Fruit fly (Drosophila melanogaster) whole organism, embryonic: ENCODE results near the gene Polr3F.

ENCODE experiments used
- Abd-B ChIP-seq: fragments of 200-800 bp; sonication (Bioruptor generic); optimal IDR thresholded peaks from 2 replicates; lab custom pipeline; 2018; ENCODE audit warnings: missing biosample characterization, mild to moderate bottlenecking, missing genetic modification characterization, moderate library complexity
- CG10274 ChIP-seq: fragments of 200-800 bp; sonication (Bioruptor generic); optimal IDR thresholded peaks from 3 replicates; lab custom pipeline; 2017; ENCODE audit warnings: missing biosample characterization, mild to moderate bottlenecking, missing genetic modification characterization
- CG10431 ChIP-seq: fragments of 200-800 bp; sonication (Bioruptor generic); optimal IDR thresholded peaks from 3 replicates; lab custom pipeline; 2018; ENCODE audit warnings: missing biosample characterization, mild to moderate bottlenecking, missing genetic modification characterization
- CG11093 ChIP-seq: fragments of 200-800 bp; sonication (Bioruptor generic); IDR thresholded peaks from 3 replicates; pipeline ENCODE4 v1.3.6; 2022; ENCODE audit warnings: missing biosample characterization, missing genetic modification characterization
- CG18262 ChIP-seq: fragments of 200-800 bp; optimal IDR thresholded peaks from 3 replicates; lab custom pipeline; 2019; ENCODE audit warnings: missing biosample characterization, mild to moderate bottlenecking, missing genetic modification characterization, moderate library complexity
- CG1832 ChIP-seq: fragments of 200-800 bp; sonication (Bioruptor generic); optimal IDR thresholded peaks from 2 replicates; lab custom pipeline; 2017; ENCODE audit warnings: missing biosample characterization, mild to moderate bottlenecking, missing genetic modification characterization, inconsistent platforms
- CG31365 ChIP-seq: fragments of 200-800 bp; sonication (Bioruptor generic); optimal IDR thresholded peaks from 2 replicates; lab custom pipeline; 2018; ENCODE audit warnings: missing biosample characterization, mild to moderate bottlenecking, missing genetic modification characterization
- CG31441 ChIP-seq: fragments of 200-800 bp; sonication (Bioruptor generic); IDR thresholded peaks from 2 replicates; pipeline ENCODE4 v1.3.6; 2022; ENCODE audit warnings: missing biosample characterization, missing genetic modification characterization
- CG3407 ChIP-seq: fragments of 200-800 bp; sonication (Bioruptor generic); optimal IDR thresholded peaks from 2 replicates; lab custom pipeline; 2018; ENCODE audit warnings: missing biosample characterization, mild to moderate bottlenecking, missing genetic modification characterization
- CG3838 ChIP-seq: fragments of 200-800 bp; sonication (Bioruptor generic); optimal IDR thresholded peaks from 3 replicates; lab custom pipeline; 2016; ENCODE audit warnings: missing biosample characterization, missing genetic modification characterization
- CG3847 ChIP-seq: fragments of 200-800 bp; sonication (Bioruptor generic); IDR thresholded peaks from 2 replicates; pipeline ENCODE4 v1.3.6; 2022; ENCODE audit warnings: missing biosample characterization, missing genetic modification characterization
- CG4707 ChIP-seq: fragments of 200-800 bp; sonication (Bioruptor generic); optimal IDR thresholded peaks from 2 replicates; lab custom pipeline; 2018; ENCODE audit warnings: missing biosample characterization, mild to moderate bottlenecking, missing genetic modification characterization, moderate library complexity
- CG6689 ChIP-seq: fragments of 200-800 bp; sonication (Bioruptor generic); IDR thresholded peaks from 2 replicates; pipeline ENCODE4 v1.3.6; 2022; ENCODE audit warnings: missing biosample characterization, missing genetic modification characterization
- CG7357 ChIP-seq: fragments of 200-800 bp; sonication (Bioruptor generic); IDR thresholded peaks from 3 replicates; pipeline ENCODE4 v1.3.6; 2022; ENCODE audit warnings: missing biosample characterization, missing genetic modification characterization
- Fer3 ChIP-seq: fragments of 200-800 bp; sonication (Bioruptor generic); optimal IDR thresholded peaks from 2 replicates; lab custom pipeline; 2018; ENCODE audit warnings: missing biosample characterization, mild to moderate bottlenecking, missing genetic modification characterization, moderate library complexity
- Pdp1 ChIP-seq, 2 experiments: fragments of 200-800 bp; sonication (Bioruptor generic); optimal IDR thresholded peaks; 3 replicates each; lab custom pipeline; 2016; ENCODE audit warnings: missing biosample characterization in 2 of 2, missing genetic modification characterization in 2 of 2, mild to moderate bottlenecking in 1 of 2, moderate library complexity in 1 of 2
- Ravus ChIP-seq: fragments of 200-800 bp; sonication (Bioruptor generic); IDR thresholded peaks from 2 replicates; pipeline ENCODE4 v1.3.6; 2022; ENCODE audit warnings: missing biosample characterization, missing genetic modification characterization
- Sry-β ChIP-seq: fragments of 200-800 bp; sonication (Bioruptor generic); optimal IDR thresholded peaks from 2 replicates; lab custom pipeline; 2018; ENCODE audit warnings: missing biosample characterization, mild to moderate bottlenecking, missing genetic modification characterization, moderate library complexity
- Taf1 ChIP-seq: fragments of 200-800 bp; sonication (Bioruptor generic); IDR thresholded peaks from 2 replicates; pipeline ENCODE4 v1.3.6; 2022; ENCODE audit warnings: missing biosample characterization, missing genetic modification characterization
- Usf ChIP-seq: fragments of 200-800 bp; sonication (Bioruptor generic); optimal IDR thresholded peaks from 2 replicates; lab custom pipeline; 2017; ENCODE audit warnings: missing genotype, missing biosample characterization, missing genetic modification characterization
- bowl ChIP-seq: fragments of 200-800 bp; sonication (Bioruptor generic); IDR thresholded peaks from 2 replicates; pipeline ENCODE4 v1.3.6; 2022; ENCODE audit warnings: missing biosample characterization, missing genetic modification characterization
- bsh ChIP-seq, 2 experiments: fragments of 200-800 bp; sonication (Bioruptor generic); optimal IDR thresholded peaks; 2 replicates each; lab custom pipeline; 2017 to 2018; ENCODE audit warnings: mild to moderate bottlenecking in 2 of 2, missing biosample characterization in 2 of 2, missing genetic modification characterization in 2 of 2, moderate library complexity in 1 of 2
- cg ChIP-seq: fragments of 200-800 bp; sonication (Bioruptor generic); optimal IDR thresholded peaks from 3 replicates; lab custom pipeline; 2019; ENCODE audit warnings: missing biosample characterization, mild to moderate bottlenecking, missing genetic modification characterization, moderate library complexity
- dmrt11E ChIP-seq: fragments of 200-800 bp; sonication (Bioruptor generic); optimal IDR thresholded peaks from 3 replicates; lab custom pipeline; 2018; ENCODE audit warnings: missing biosample characterization, mild to moderate bottlenecking, missing genetic modification characterization, moderate library complexity
- dysf ChIP-seq: fragments of 200-800 bp; sonication (Bioruptor generic); IDR thresholded peaks from 3 replicates; pipeline ENCODE4 v1.3.6; 2022; ENCODE audit warnings: missing biosample characterization, missing genetic modification characterization
- gem ChIP-seq: fragments of 200-800 bp; sonication (Bioruptor generic); optimal IDR thresholded peaks from 2 replicates; lab custom pipeline; 2019; ENCODE audit warnings: missing biosample characterization, mild to moderate bottlenecking, missing genetic modification characterization, moderate library complexity
- gsb ChIP-seq: fragments of 200-800 bp; sonication (Bioruptor generic); IDR thresholded peaks from 2 replicates; pipeline ENCODE4 v1.3.6; 2022; ENCODE audit warnings: missing biosample characterization, missing genetic modification characterization
- her ChIP-seq: fragments of 200-800 bp; sonication (Bioruptor generic); optimal IDR thresholded peaks from 2 replicates; lab custom pipeline; 2016; ENCODE audit warnings: missing biosample characterization, missing genetic modification characterization
- lbe ChIP-seq: fragments of 200-800 bp; sonication (Bioruptor generic); optimal IDR thresholded peaks from 2 replicates; lab custom pipeline; 2016; ENCODE audit warnings: missing biosample characterization, mild to moderate bottlenecking, missing genetic modification characterization
- lmd ChIP-seq: fragments of 200-800 bp; sonication (Bioruptor generic); IDR thresholded peaks from 2 replicates; pipeline ENCODE4 v1.3.6; 2022; ENCODE audit warnings: missing biosample characterization, missing genetic modification characterization
- lov ChIP-seq, 2 experiments: fragments of 200-800 bp in 1 of 2; fragments of >200 bp in 1 of 2; sonication (Bioruptor generic) in 1 of 2; IDR thresholded peaks in 1 of 2; optimal IDR thresholded peaks in 1 of 2; 2 replicates in 1 of 2; 3 replicates in 1 of 2; pipeline versions ENCODE4 v1.3.6 to Lab custom; 2017 to 2022; ENCODE audit warnings: missing biosample characterization in 1 of 2, missing genetic modification characterization in 1 of 2
- peb ChIP-seq: fragments of 200-800 bp; sonication (Bioruptor generic); IDR thresholded peaks from 2 replicates; pipeline ENCODE4 v1.3.6; 2022; ENCODE audit warnings: missing biosample characterization, missing genetic modification characterization
- phol ChIP-seq: fragments of 200-800 bp; sonication (Bioruptor generic); optimal IDR thresholded peaks from 3 replicates; lab custom pipeline; 2018; ENCODE audit warnings: missing biosample characterization, mild to moderate bottlenecking, missing genetic modification characterization, moderate library complexity
- pita ChIP-seq: fragments of 200-800 bp; sonication (Bioruptor generic); optimal IDR thresholded peaks from 2 replicates; lab custom pipeline; 2017; ENCODE audit warnings: missing biosample characterization, mild to moderate bottlenecking, missing genetic modification characterization
- sens-2 ChIP-seq: fragments of 200-800 bp; sonication (Bioruptor generic); IDR thresholded peaks from 2 replicates; pipeline ENCODE4 v1.3.6; 2022; ENCODE audit warnings: missing biosample characterization, missing genetic modification characterization
- tup ChIP-seq: fragments of 200-800 bp; sonication (Bioruptor generic); optimal IDR thresholded peaks from 2 replicates; lab custom pipeline; 2016; ENCODE audit warnings: missing biosample characterization, mild to moderate bottlenecking, missing genetic modification characterization, moderate library complexity
- vvl ChIP-seq: fragments of 200-800 bp; sonication (Bioruptor generic); IDR thresholded peaks from 2 replicates; pipeline ENCODE4 v1.3.6; 2022; ENCODE audit warnings: missing biosample characterization, missing genetic modification characterization
- yki ChIP-seq: fragments of >200 bp; optimal IDR thresholded peaks from 3 replicates; lab custom pipeline; 2018
- zen2 ChIP-seq: fragments of 200-800 bp; sonication (Bioruptor generic); IDR thresholded peaks from 3 replicates; pipeline ENCODE4 v1.3.6; 2022; ENCODE audit warnings: missing biosample characterization, missing genetic modification characterization; ENCODE audit not compliant: partially characterized antibody

Gene Polr3F

dm6 chr3R:22324736-22325135 lies 42.4 kb downstream of the Polr3F start (continued):
- TF ChIP-seq phol (tag; lab: Kevin White, UChicago) (peak; percentile 42), CG10274 (GFP tag; lab: Kevin White, UChicago) (no peak), CG31441 (peak; percentile 34; the same call in 1 of the 2 replicates), tup (GFP tag; lab: Kevin White, UChicago) (no peak), Abd-B (GFP tag; lab: Kevin White, UChicago) (no peak), Ravus (GFP tag; lab: Robert Waterston, UW) (no peak), cg (GFP tag; lab: Kevin White, UChicago) (no peak), CG3847 (no peak), CG3407 (GFP tag; lab: Kevin White, UChicago) (peak; percentile 6), bsh (GFP tag; optimal IDR thresholded peaks at IDR 0.05; lab: Kevin White, UChicago) (peak; percentile 63), lmd (GFP tag; lab: Robert Waterston, UW) (no peak), CG18262 (tag; lab: Kevin White, UChicago) (peak; percentile 52), zen2 (GFP tag; lab: Robert Waterston, UW) (no peak), CG1832 (GFP tag; lab: Kevin White, UChicago) (no peak), Pdp1 (GFP tag; optimal IDR thresholded peaks at IDR 0.05; lab: Kevin White, UChicago) (no peak), CG7357 (GFP tag; lab: Robert Waterston, UW) (no peak), Sry-β (GFP tag; lab: Kevin White, UChicago) (no peak), Fer3 (tag; lab: Kevin White, UChicago) (no peak), CG31365 (tag; lab: Kevin White, UChicago) (no peak), CG3838 (GFP tag; lab: Kevin White, UChicago) (no peak), dmrt11E (peak; percentile 53), pita (no peak), lbe (GFP tag; lab: Kevin White, UChicago) (no peak), dysf (GFP tag; lab: Robert Waterston, UW) (no peak), CG11093 (GFP tag; lab: Robert Waterston, UW) (0 out of 3 replicates have a peak, but pooled peaks have one; percentile 10), gem (tag; lab: Kevin White, UChicago) (no peak), peb (GFP tag; lab: Robert Waterston, UW) (no peak), CG6689 (no peak), sens-2 (GFP tag; lab: Robert Waterston, UW) (no peak), CG10431 (GFP tag; lab: Kevin White, UChicago) (no peak), her (GFP tag; lab: Kevin White, UChicago) (no peak), Taf1 (GFP tag; lab: Robert Waterston, UW) (no peak), Usf (GFP tag; lab: Kevin White, UChicago) (no peak), vvl (no peak), gsb (GFP tag; lab: Robert Waterston, UW) (no peak), yki (lab: Kevin White, UChicago) (no peak), bowl (GFP tag; lab: Robert Waterston, UW) (no peak)

dm6 chr3R:22323994-22324393 lies 43.2 kb downstream of the Polr3F start, which contains the start of gene CG34377:
CG34377 (minus strand) TSS chr3R:22324094.
- TF ChIP-seq CG4707 (no peak), lov (optimal IDR thresholded peaks at IDR 0.05; lab: Kevin White, UChicago) (no peak), lov (GFP tag; IDR thresholded peaks at IDR 0.05; lab: Robert Waterston, UW) (0 out of 3 replicates have a peak, but pooled peaks have one; percentile 21)
